Fruit fly (Drosophila melanogaster): ENCODE data around the gene CG6765.

DNA sequence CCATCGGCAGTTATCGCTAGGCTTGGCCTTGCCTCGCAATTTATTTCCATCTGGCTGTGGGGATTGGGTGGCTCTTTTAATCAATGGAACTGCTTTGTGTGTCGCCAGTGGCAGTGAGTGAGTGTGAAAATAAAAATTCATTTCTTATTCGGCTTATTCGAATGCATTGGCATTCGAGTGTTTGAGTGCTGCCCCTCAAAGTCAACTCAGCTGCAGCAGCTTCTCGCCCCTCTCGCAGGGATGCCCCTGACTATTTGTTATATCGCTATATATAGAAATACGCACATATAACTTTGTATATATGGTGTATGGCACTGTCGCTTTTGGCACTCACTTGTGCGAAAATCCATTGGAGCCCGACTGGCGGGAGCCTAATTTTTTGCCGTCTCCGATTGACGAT, 38.3 kb downstream of the CG6765 start:
- TF ChIP-seq br (optimal IDR thresholded peaks at IDR 0.05), result no peak
- TF ChIP-seq Hr39 (optimal IDR thresholded peaks at IDR 0.05), result no peak
- TF ChIP-seq croc (GFP tag; conservative IDR thresholded peaks at IDR 0.05), result no peak
- no peak for TF ChIP-seq mld (GFP tag; IDR thresholded peaks at IDR 0.05; ENCODE audit: partially characterized antibody)
- TF ChIP-seq Dfd (GFP tag; optimal IDR thresholded peaks at IDR 0.05), result no peak
- TF ChIP-seq Atf-2 (GFP tag; optimal IDR thresholded peaks at IDR 0.05), result no peak
- no peak for TF ChIP-seq Abd-B (GFP tag; optimal IDR thresholded peaks at IDR 0.05)
- TF ChIP-seq CG15514 (GFP tag; optimal IDR thresholded peaks at IDR 0.05), result no peak
- TF ChIP-seq Asciz (GFP tag; optimal IDR thresholded peaks at IDR 0.05), result no peak

Data from whole organism, embryonic.